Fruit fly (Drosophila melanogaster): ENCODE results near the gene Mau2.

Mau2 gene

dm6 chr3R:15213362-15213989 lies 4.5 kb downstream of the Mau2 start, which contains the start of the genes CG6654 and CG4210 (continued):
- TF ChIP-seq CG15601 (tag; optimal IDR thresholded peaks at IDR 0.05) (peak; percentile 26), disco-r (GFP tag; optimal IDR thresholded peaks at IDR 0.05) (no peak), CG10274 (GFP tag; optimal IDR thresholded peaks at IDR 0.05) (no peak), hbn (GFP tag; IDR thresholded peaks at IDR 0.05; ENCODE audit: partially characterized antibody) (peak; percentile 39), CG4328 (GFP tag; optimal IDR thresholded peaks at IDR 0.05) (peak; percentile 28), PHDP (tag; optimal IDR thresholded peaks at IDR 0.05) (peak; percentile 8), odd (GFP tag; optimal IDR thresholded peaks at IDR 0.05) (no peak), btn (GFP tag; optimal IDR thresholded peaks at IDR 0.05) (no peak), cas (GFP tag; IDR thresholded peaks at IDR 0.05) (no peak), br (optimal IDR thresholded peaks at IDR 0.05) (no peak), Neu2 (GFP tag; optimal IDR thresholded peaks at IDR 0.05; ENCODE audit: borderline replicate concordance) (no peak), bbx (GFP tag; IDR thresholded peaks at IDR 0.05; ENCODE audit: partially characterized antibody) (0 out of 2 replicates have a peak, but pooled peaks have one; percentile 39), CG1233 (GFP tag; optimal IDR thresholded peaks at IDR 0.05) (no peak), C15 (GFP tag; IDR thresholded peaks at IDR 0.05) (no peak), chinmo (GFP tag; IDR thresholded peaks at IDR 0.05; ENCODE audit: partially characterized antibody) (0 out of 4 replicates have a peak, but pooled peaks have one; percentile 17), CG18599 (GFP tag; optimal IDR thresholded peaks at IDR 0.05) (no peak), CG11247 (GFP tag; IDR thresholded peaks at IDR 0.05) (no peak), caup (GFP tag; optimal IDR thresholded peaks at IDR 0.05; ENCODE audit: severe bottlenecking) (no peak), E2f2 (GFP tag; IDR thresholded peaks at IDR 0.05) (peak; percentile 92), CHES-1-like (GFP tag; optimal IDR thresholded peaks at IDR 0.05) (no peak), CG15269 (tag; optimal IDR thresholded peaks at IDR 0.05) (no peak), p53 (GFP tag; optimal IDR thresholded peaks at IDR 0.05) (no peak), CG9609 (GFP tag; optimal IDR thresholded peaks at IDR 0.05) (no peak), CG7987 (GFP tag; optimal IDR thresholded peaks at IDR 0.05) (no peak), Meics (GFP tag; optimal IDR thresholded peaks at IDR 0.05) (no peak), salm (tag; optimal IDR thresholded peaks at IDR 0.05) (no peak), CG30403 (GFP tag; optimal IDR thresholded peaks at IDR 0.05) (no peak), zfh2 (GFP tag; optimal IDR thresholded peaks at IDR 0.05) (no peak), Hey (tag; optimal IDR thresholded peaks at IDR 0.05) (no peak), CG10147 (GFP tag; optimal IDR thresholded peaks at IDR 0.05) (no peak), D19A (tag; optimal IDR thresholded peaks at IDR 0.05) (no peak), CG34422 (GFP tag; IDR thresholded peaks at IDR 0.05) (no peak), insv (GFP tag; optimal IDR thresholded peaks at IDR 0.05) (no peak), prd (optimal IDR thresholded peaks at IDR 0.05) (no peak), prd (GFP tag; IDR thresholded peaks at IDR 0.05) (no peak), MTF-1 (GFP tag; optimal IDR thresholded peaks at IDR 0.05; ENCODE audit: borderline replicate concordance) (no peak), CG30431 (GFP tag; optimal IDR thresholded peaks at IDR 0.05) (no peak), ewg (GFP tag; optimal IDR thresholded peaks at IDR 0.05) (no peak), CG5180 (GFP tag; optimal IDR thresholded peaks at IDR 0.05) (no peak), tgo (GFP tag; IDR thresholded peaks at IDR 0.05) (no peak), CG14860 (GFP tag; IDR thresholded peaks at IDR 0.05; ENCODE audit: partially characterized antibody) (no peak), gsb-n (tag; optimal IDR thresholded peaks at IDR 0.05) (no peak), CG13894 (tag; optimal IDR thresholded peaks at IDR 0.05) (no peak), CG9797 (GFP tag; optimal IDR thresholded peaks at IDR 0.05) (peak; percentile 84), CG9727 (GFP tag; optimal IDR thresholded peaks at IDR 0.05) (peak; percentile 1), CG1832 (GFP tag; optimal IDR thresholded peaks at IDR 0.05) (no peak), Rx (GFP tag; IDR thresholded peaks at IDR 0.05) (no peak), Myb (GFP tag; optimal IDR thresholded peaks at IDR 0.05) (peak; percentile 3), yki (optimal IDR thresholded peaks at IDR 0.05) (no peak), CG10543 (GFP tag; optimal IDR thresholded peaks at IDR 0.05) (no peak)

All from whole organism, embryonic.